Worm (Caenorhabditis elegans) whole organism, dauer: Measurements from ENCODE around the gene C46C2.2.
"Not testable (repeated sequence)": the region's sequence is repeated elsewhere in the genome, so short reads cannot be mapped to it uniquely, and the experiment has no call there.

Source experiments
- unc-62 ChIP-seq: sonication (generic microtip); optimal IDR thresholded peaks from 2 replicates; lab custom pipeline; 2017; ENCODE audit warnings: missing biosample characterization, missing genetic modification reagents, missing genetic modification characterization

Gene C46C2.2

DNA sequence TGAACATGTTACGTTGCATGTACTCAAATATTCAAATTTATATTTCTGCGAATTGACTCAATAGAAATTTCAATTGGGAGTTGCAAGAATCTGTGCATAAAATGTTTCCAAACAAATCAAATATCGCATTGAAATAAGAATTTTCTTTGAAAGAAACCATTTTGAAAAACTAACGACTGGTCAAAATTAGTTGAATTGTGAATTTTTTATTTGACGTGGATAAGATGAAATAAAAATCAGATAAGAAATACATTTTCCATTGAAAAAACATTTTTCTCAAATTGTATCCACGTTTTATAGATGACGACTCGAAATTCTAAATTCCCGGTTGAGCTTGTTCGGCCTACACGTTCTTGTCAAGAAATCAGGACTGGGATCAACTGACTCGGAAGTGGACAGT is 7.3 kb downstream of the C46C2.2 start, which contains the start of gene C46C2.3:
C46C2.3 (plus strand) TSS at position 301 of the 400 bp plus-strand sequence.
- TF ChIP-seq unc-62 (GFP tag; lab: Kevin White, UChicago) = no peak

DNA sequence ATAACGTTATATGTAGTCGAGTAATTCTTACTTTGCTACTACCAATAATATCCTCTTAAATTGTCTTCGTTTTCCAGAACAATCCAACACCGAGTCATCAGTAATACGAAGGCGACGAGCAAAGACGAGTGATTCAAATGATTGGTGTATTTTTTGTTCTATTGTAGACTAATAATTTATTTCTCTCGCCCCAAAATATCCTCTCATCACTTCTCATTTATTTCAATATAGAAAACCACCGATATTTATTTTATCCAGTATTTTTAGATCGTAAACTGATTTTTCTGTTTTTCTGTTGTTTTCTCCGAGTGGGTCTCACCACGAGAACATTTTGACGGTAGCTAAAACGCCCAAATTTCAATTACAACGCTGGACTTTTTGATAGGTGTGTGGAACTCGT is 10.1 kb downstream of the C46C2.2 start:
- TF ChIP-seq unc-62 (GFP tag; lab: Kevin White, UChicago) = no peak

- no peak for TF ChIP-seq unc-62 (GFP tag; lab: Kevin White, UChicago)
Measured at ce11 chrIV:9232421-9233141, 15.1 kb downstream of the C46C2.2 start, which contains the start of gene Y11D7A.3. Y11D7A.3 (plus strand) TSS chrIV:9233091.

DNA sequence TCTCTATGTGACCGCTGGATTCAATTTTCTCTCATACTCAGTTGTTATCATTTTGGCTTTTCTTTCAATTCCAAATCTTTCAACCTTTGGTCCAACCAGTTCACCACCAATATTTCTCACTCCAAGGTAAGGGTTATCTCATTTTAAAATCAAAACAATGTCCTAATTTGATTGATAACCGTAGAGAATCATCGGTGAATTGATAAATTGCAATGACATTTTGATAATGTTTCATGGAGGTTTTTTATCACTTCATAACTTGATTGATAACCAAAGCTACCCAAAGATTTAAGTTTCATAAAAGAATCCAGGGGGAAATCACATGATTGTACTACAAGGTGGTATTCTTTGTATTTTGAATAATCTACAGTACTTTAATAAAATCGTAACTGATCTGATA is 21.6 kb downstream of the C46C2.2 start:
- no peak for TF ChIP-seq unc-62 (GFP tag; lab: Kevin White, UChicago)

DNA sequence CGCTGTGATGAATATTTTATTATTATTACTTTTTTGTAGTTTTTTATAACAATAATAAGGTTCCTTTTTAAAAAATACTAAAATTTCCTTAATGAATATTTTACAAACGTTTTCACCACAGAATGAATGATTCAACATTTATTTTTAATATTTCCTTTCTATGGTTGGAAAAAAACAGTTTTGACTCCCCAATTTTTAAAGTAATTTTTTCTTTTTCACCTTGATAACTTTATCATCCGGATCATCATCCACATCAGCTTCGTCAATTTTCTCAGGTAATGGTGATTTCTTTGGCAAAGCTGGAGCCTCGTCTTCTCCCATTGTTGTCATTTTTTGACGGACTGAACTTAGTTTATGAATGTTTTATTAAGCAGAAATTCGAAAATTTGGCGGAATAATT is 26.1 kb downstream of the C46C2.2 start, which contains the start of gene rab-28:
rab-28 (minus strand) TSS at position 343 of the 400 bp plus-strand sequence.
- no peak for TF ChIP-seq unc-62 (GFP tag; lab: Kevin White, UChicago)

DNA sequence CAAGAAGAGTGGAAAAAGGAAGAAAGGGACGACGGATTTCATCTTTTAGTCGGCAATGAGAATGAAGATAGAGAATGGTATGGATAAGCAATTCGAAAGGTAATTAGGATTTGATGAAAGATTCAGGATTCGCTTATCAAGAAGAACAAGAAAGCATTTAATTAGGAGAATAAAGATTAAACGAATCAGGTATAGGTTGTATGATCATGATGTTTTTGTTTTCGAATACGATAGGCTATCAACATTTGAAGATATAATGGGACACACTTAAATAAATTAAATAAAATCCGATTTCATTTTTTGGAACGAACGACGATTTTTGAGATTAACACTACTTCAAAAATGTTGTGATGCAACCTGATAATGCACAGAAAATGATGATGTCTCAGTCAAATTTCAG is 27.9 kb downstream of the C46C2.2 start, which contains the start of gene Y11D7A.5:
Y11D7A.5 (minus strand) TSS at position 101 of the 400 bp plus-strand sequence.
- TF ChIP-seq unc-62 (GFP tag; lab: Kevin White, UChicago) = no peak

- not testable (repeated sequence) for TF ChIP-seq unc-62 (GFP tag; lab: Kevin White, UChicago)
Measured at ce11 chrIV:9249219-9249618, 31.7 kb downstream of the C46C2.2 start, which contains the start of gene Y11D7A.7. Y11D7A.7 (plus strand) TSS chrIV:9249519.

ce11 chrIV:9251079-9251478 is 33.6 kb downstream of the C46C2.2 start, which contains the start of gene Y11D7A.8:
Y11D7A.8 (plus strand) TSS chrIV:9251379.
- TF ChIP-seq unc-62 (GFP tag; lab: Kevin White, UChicago) = no peak

ce11 chrIV:9256017-9256416 is 38.5 kb downstream of the C46C2.2 start, which contains the start of gene Y11D7A.9:
Y11D7A.9 (minus strand) TSS chrIV:9256117.
- no peak for TF ChIP-seq unc-62 (GFP tag; lab: Kevin White, UChicago)

DNA sequence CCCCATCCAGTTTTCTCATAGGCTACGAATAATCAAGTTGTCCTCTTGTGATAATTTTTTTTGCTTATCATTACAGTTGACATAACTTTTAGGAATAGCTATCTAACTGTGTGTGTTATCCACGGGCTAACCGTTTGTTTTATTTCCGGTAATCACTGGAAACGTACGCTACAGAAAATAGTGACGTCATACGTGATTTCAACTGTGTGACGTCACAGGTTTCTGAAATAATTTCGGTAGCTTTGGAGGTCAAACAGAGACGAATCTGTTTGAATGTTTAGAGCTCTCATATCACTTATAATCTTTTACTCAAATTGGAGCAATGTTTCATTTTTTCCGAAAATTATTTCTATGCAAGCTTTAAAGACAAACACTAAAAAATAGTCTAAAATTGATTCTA is 39.3 kb downstream of the C46C2.2 start:
- no peak for TF ChIP-seq unc-62 (GFP tag; lab: Kevin White, UChicago)

DNA sequence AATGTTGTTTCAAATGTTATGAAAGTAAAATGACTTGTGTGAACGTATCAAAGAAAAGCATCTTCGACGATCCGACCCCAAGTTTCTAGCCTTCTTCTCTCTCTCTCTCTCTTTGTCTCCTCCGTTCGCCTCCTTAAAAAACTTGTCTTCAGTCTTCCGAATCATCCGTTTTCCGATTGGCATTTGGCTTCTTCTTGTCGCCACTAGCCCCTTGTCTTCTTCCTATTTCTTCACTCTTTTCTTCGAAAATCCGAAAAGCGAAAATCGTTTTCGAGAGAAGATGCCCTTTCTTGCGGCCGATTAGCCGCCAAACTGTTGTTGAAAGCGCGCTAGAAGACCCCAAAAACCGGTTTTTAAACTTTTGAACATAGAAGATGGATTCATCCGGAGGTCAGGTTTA is 41.0 kb downstream of the C46C2.2 start:
- TF ChIP-seq unc-62 (GFP tag; lab: Kevin White, UChicago) = no peak

- no peak for TF ChIP-seq unc-62 (GFP tag; lab: Kevin White, UChicago)
Measured at ce11 chrIV:9259687-9260086, 42.2 kb downstream of the C46C2.2 start, which contains the start of gene Y11D7A.10. Y11D7A.10 (minus strand) TSS chrIV:9259768.

DNA sequence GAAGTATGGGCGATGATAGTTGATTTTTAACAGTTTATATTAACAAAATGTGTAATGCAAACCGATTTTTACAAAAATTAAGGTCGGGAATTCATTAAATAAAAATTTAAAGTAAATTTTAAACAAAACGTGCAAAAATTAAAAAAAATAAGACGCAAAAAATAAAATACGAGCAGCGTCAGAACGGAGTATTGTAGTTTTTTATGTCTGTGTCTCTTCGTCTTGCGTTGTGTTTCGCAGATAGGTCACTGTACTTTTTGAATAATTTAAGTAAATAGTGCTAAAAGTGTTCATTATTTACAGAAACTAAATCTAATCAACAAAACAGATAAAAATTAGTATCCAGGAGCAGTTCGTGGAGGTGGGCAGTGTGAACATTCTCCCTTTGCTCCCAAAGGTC is 42.8 kb downstream of the C46C2.2 start:
- TF ChIP-seq unc-62 (GFP tag; lab: Kevin White, UChicago) = no peak

ce11 chrIV:9260826-9261225 is 43.3 kb downstream of the C46C2.2 start:
- TF ChIP-seq unc-62 (GFP tag; lab: Kevin White, UChicago) = no peak

ce11 chrIV:9261687-9262086 is 44.2 kb downstream of the C46C2.2 start, which contains the start of gene col-120:
col-120 (minus strand) TSS chrIV:9261787.
- TF ChIP-seq unc-62 (GFP tag; lab: Kevin White, UChicago) = no peak

DNA sequence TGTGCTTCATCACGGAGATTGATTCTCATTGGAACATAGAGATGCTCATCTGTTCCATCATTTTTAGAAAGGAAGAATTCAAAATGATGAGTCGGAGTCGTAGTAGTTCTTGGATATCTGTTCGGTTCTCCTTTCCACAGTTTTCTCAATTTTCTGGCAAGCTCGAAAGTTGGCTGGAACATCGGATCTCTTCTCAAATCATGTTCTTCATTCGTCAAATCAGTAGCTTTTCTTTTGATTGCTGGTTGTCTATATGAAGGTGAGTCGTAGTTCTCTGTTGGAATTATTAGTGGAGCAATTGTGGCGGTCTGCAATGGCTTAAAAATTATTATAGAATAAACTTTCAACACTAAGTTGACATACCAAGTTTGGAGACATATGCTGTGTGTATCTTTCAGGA is 44.8 kb downstream of the C46C2.2 start:
- TF ChIP-seq unc-62 (GFP tag; lab: Kevin White, UChicago) = no peak
